Fruit fly (Drosophila melanogaster) whole organism, embryonic: ENCODE results near the gene Rbcn-3B.
A peak's percentile ranks its signal among the peaks of the same experiment; 100 is the strongest.

ENCODE experiments used
- Atf3 ChIP-seq: fragments of 200-800 bp; sonication (Bioruptor generic); optimal IDR thresholded peaks from 3 replicates; lab custom pipeline; 2016; ENCODE audit warnings: missing biosample characterization, missing genetic modification characterization
- BEAF-32 ChIP-seq: fragments of 200-800 bp; sonication (Bioruptor generic); optimal IDR thresholded peaks from 3 replicates; lab custom pipeline; 2017; ENCODE audit warnings: missing biosample characterization, missing genetic modification characterization, mild to moderate bottlenecking, moderate library complexity, missing genetic modification reagents
- CG10147 ChIP-seq: fragments of 200-800 bp; sonication (Bioruptor generic); optimal IDR thresholded peaks from 2 replicates; lab custom pipeline; 2019; ENCODE audit warnings: missing biosample characterization, mild to moderate bottlenecking, missing genetic modification characterization, moderate library complexity
- CG10267 ChIP-seq: fragments of 200-800 bp; sonication (Bioruptor generic); optimal IDR thresholded peaks from 2 replicates; lab custom pipeline; 2018; ENCODE audit warnings: missing biosample characterization, mild to moderate bottlenecking, missing genetic modification characterization, moderate library complexity
- CG12071 ChIP-seq: fragments of 200-800 bp; sonication (Bioruptor generic); optimal IDR thresholded peaks from 3 replicates; lab custom pipeline; 2018; ENCODE audit warnings: missing biosample characterization, mild to moderate bottlenecking, missing genetic modification characterization
- CG12104 ChIP-seq: fragments of 200-800 bp; sonication (Bioruptor generic); optimal IDR thresholded peaks from 3 replicates; lab custom pipeline; 2016; ENCODE audit warnings: missing biosample characterization, missing genetic modification characterization
- CG12659 ChIP-seq: fragments of 200-800 bp; sonication (Bioruptor generic); optimal IDR thresholded peaks from 3 replicates; lab custom pipeline; 2017; ENCODE audit warnings: mild to moderate bottlenecking, missing biosample characterization, missing genetic modification reagents, missing genetic modification characterization
- CG13287 ChIP-seq: fragments of 200-800 bp; sonication (Bioruptor generic); IDR thresholded peaks from 2 replicates; pipeline ENCODE4 v1.3.6; 2022; ENCODE audit warnings: missing biosample characterization, missing genetic modification characterization; ENCODE audit not compliant: partially characterized antibody
- CG14710 ChIP-seq: fragments of 200-800 bp; sonication (Bioruptor generic); optimal IDR thresholded peaks from 3 replicates; lab custom pipeline; 2019; ENCODE audit warnings: missing biosample characterization, mild to moderate bottlenecking, missing genetic modification characterization, moderate library complexity
- CG15073 ChIP-seq: fragments of 200-800 bp; sonication (Bioruptor generic); optimal IDR thresholded peaks from 2 replicates; lab custom pipeline; 2016; ENCODE audit warnings: missing biosample characterization, missing genetic modification characterization
- CG15514 ChIP-seq: fragments of 200-800 bp; sonication (Bioruptor generic); optimal IDR thresholded peaks from 3 replicates; lab custom pipeline; 2017; ENCODE audit warnings: missing biosample characterization, missing genetic modification characterization, mild to moderate bottlenecking, moderate library complexity, missing genetic modification reagents
- CG17186 ChIP-seq: fragments of 200-800 bp; sonication (Bioruptor generic); optimal IDR thresholded peaks from 3 replicates; lab custom pipeline; 2017; ENCODE audit warnings: missing biosample characterization, missing genetic modification reagents, missing genetic modification characterization
- CG2116 ChIP-seq: fragments of 200-800 bp; sonication (Bioruptor generic); optimal IDR thresholded peaks from 3 replicates; lab custom pipeline; 2018; ENCODE audit warnings: missing biosample characterization, mild to moderate bottlenecking, missing genetic modification characterization
- CG2120 ChIP-seq: fragments of 200-800 bp; sonication (Bioruptor generic); optimal IDR thresholded peaks from 3 replicates; lab custom pipeline; 2016; ENCODE audit warnings: missing biosample characterization, missing genetic modification characterization
- CG2199 ChIP-seq: fragments of 200-800 bp; sonication (Bioruptor generic); IDR thresholded peaks from 3 replicates; pipeline ENCODE4 v1.3.6; 2022; ENCODE audit warnings: missing biosample characterization, missing genetic modification characterization
- CG30403 ChIP-seq: fragments of 200-800 bp; sonication (Bioruptor generic); optimal IDR thresholded peaks from 3 replicates; lab custom pipeline; 2016; ENCODE audit warnings: missing biosample characterization, missing genetic modification characterization
- CG4820 ChIP-seq: fragments of 200-800 bp; sonication (Bioruptor generic); optimal IDR thresholded peaks from 3 replicates; lab custom pipeline; 2016; ENCODE audit warnings: missing biosample characterization, missing genetic modification characterization
- CG6683 ChIP-seq: fragments of 200-800 bp; sonication (Bioruptor generic); optimal IDR thresholded peaks from 2 replicates; lab custom pipeline; 2017; ENCODE audit warnings: missing biosample characterization, mild to moderate bottlenecking, missing genetic modification characterization, missing genetic modification reagents
- CG9932 ChIP-seq: fragments of 200-800 bp; sonication (Bioruptor generic); IDR thresholded peaks from 2 replicates; pipeline ENCODE4 v1.3.6; 2022; ENCODE audit warnings: missing biosample characterization, missing genetic modification characterization
- CoRest ChIP-seq: fragments of 200-800 bp; sonication (Bioruptor generic); optimal IDR thresholded peaks from 3 replicates; lab custom pipeline; 2018; ENCODE audit warnings: missing biosample characterization, mild to moderate bottlenecking, missing genetic modification characterization, moderate library complexity
- Dll ChIP-seq: fragments of 200-800 bp; sonication (Bioruptor generic); IDR thresholded peaks from 4 replicates; pipeline ENCODE4 v1.3.6; 2022; ENCODE audit warnings: missing biosample characterization, missing genetic modification characterization; ENCODE audit not compliant: partially characterized antibody
- Dp ChIP-seq: fragments of 200-800 bp; sonication (Bioruptor generic); optimal IDR thresholded peaks from 2 replicates; lab custom pipeline; 2018; ENCODE audit warnings: missing biosample characterization, mild to moderate bottlenecking, missing genetic modification characterization, moderate library complexity
- Dref ChIP-seq: fragments of 200-800 bp; sonication (Bioruptor generic); IDR thresholded peaks from 2 replicates; pipeline ENCODE4 v1.3.6; 2022; ENCODE audit warnings: missing biosample characterization, missing genetic modification characterization
- E2f2 ChIP-seq: fragments of 200-800 bp; sonication (Bioruptor generic); IDR thresholded peaks from 2 replicates; pipeline ENCODE4 v1.3.6; 2022; ENCODE audit warnings: missing biosample characterization, missing genetic modification characterization
- Ets65A ChIP-seq: fragments of 200-800 bp; sonication (Bioruptor generic); peaks from one replicate; lab custom pipeline; 2016; ENCODE audit warnings: missing biosample characterization, missing genetic modification characterization
- H2.0 ChIP-seq: fragments of 200-800 bp; sonication (Bioruptor generic); IDR thresholded peaks from 2 replicates; pipeline ENCODE4 v1.3.6; 2022; ENCODE audit warnings: missing biosample characterization, missing genetic modification characterization
- HLH3B ChIP-seq: fragments of 200-800 bp; sonication (Bioruptor generic); IDR thresholded peaks from 2 replicates; pipeline ENCODE4 v1.3.6; 2022; ENCODE audit warnings: missing biosample characterization, missing genetic modification characterization
- HLH4C ChIP-seq: fragments of 200-800 bp; sonication (Bioruptor generic); IDR thresholded peaks from 3 replicates; pipeline ENCODE4 v1.3.6; 2022; ENCODE audit warnings: missing biosample characterization, missing genetic modification characterization; ENCODE audit not compliant: partially characterized antibody
- Hey ChIP-seq: fragments of 200-800 bp; sonication (Bioruptor generic); optimal IDR thresholded peaks from 3 replicates; lab custom pipeline; 2018; ENCODE audit warnings: missing biosample characterization, mild to moderate bottlenecking, missing genetic modification characterization
- Hr51 ChIP-seq, 2 experiments: fragments of 200-800 bp; sonication (Bioruptor generic); optimal IDR thresholded peaks; 2 replicates in 1 of 2; 3 replicates in 1 of 2; lab custom pipeline; 2016 to 2018; ENCODE audit warnings: missing biosample characterization in 2 of 2, missing genetic modification characterization in 2 of 2, mild to moderate bottlenecking in 1 of 2, moderate library complexity in 1 of 2
- Med ChIP-seq: fragments of 200-800 bp; sonication (Bioruptor generic); peaks from one replicate; lab custom pipeline; 2016; ENCODE audit warnings: missing biosample characterization, missing genetic modification characterization, mild to moderate bottlenecking, inconsistent platforms, moderate library complexity
- Sry-δ ChIP-seq: fragments of 200-800 bp; sonication (Bioruptor generic); optimal IDR thresholded peaks from 2 replicates; lab custom pipeline; 2016; ENCODE audit warnings: missing biosample characterization, missing genetic modification characterization
- ato ChIP-seq: fragments of 200-800 bp; sonication (Bioruptor generic); IDR thresholded peaks from 2 replicates; pipeline ENCODE4 v1.3.6; 2022; ENCODE audit warnings: missing biosample characterization, missing genetic modification characterization; ENCODE audit not compliant: partially characterized antibody
- jumu ChIP-seq: fragments of 200-800 bp; sonication (Bioruptor generic); optimal IDR thresholded peaks from 3 replicates; lab custom pipeline; 2016; ENCODE audit warnings: missing biosample characterization, missing genetic modification characterization
- lilli ChIP-seq: fragments of 200-800 bp; sonication (Bioruptor generic); optimal IDR thresholded peaks from 3 replicates; lab custom pipeline; 2016; ENCODE audit warnings: missing biosample characterization, missing genetic modification characterization
- nerfin-2 ChIP-seq: fragments of 200-800 bp; sonication (Bioruptor generic); IDR thresholded peaks from 2 replicates; pipeline ENCODE4 v1.3.6; 2022; ENCODE audit warnings: missing biosample characterization, missing genetic modification characterization; ENCODE audit not compliant: partially characterized antibody
- pb ChIP-seq: fragments of 200-800 bp; sonication (Bioruptor generic); optimal IDR thresholded peaks from 3 replicates; lab custom pipeline; 2016; ENCODE audit warnings: missing biosample characterization, missing genetic modification characterization
- row ChIP-seq: fragments of 200-800 bp; sonication (Bioruptor generic); IDR thresholded peaks from 3 replicates; pipeline ENCODE4 v1.3.6; 2022; ENCODE audit warnings: missing biosample characterization, missing genetic modification characterization
- sens ChIP-seq: fragments of 200-800 bp; sonication (Bioruptor generic); peaks from one replicate; lab custom pipeline; 2016; ENCODE audit warnings: missing biosample characterization, missing genetic modification characterization
- unc-4 ChIP-seq: fragments of 200-800 bp; sonication (Bioruptor generic); IDR thresholded peaks from 2 replicates; pipeline ENCODE4 v1.3.6; 2022; ENCODE audit warnings: missing biosample characterization, missing genetic modification characterization; ENCODE audit not compliant: partially characterized antibody
- zfh2 ChIP-seq: fragments of 200-800 bp; sonication (Bioruptor generic); optimal IDR thresholded peaks from 2 replicates; lab custom pipeline; 2016; ENCODE audit warnings: missing biosample characterization, missing genetic modification characterization

Rbcn-3B gene

dm6 chrX:1900123-1900818, 8.4 kb upstream of the Rbcn-3B start, which contains the start of gene arm (continued):
- TF ChIP-seq CG17186 (GFP tag; lab: Kevin White, UChicago) = peak; percentile 61
- 0 out of 2 replicates have a peak, but pooled peaks have one; percentile 42 for TF ChIP-seq CG9932 (GFP tag; lab: Robert Waterston, UW)
- peak; percentile 26 for TF ChIP-seq CG4820 (GFP tag; lab: Kevin White, UChicago)
- peak; percentile 53 for TF ChIP-seq Ets65A (GFP tag; lab: Kevin White, UChicago)
- no peak; the same call in 1 of the 2 replicates for TF ChIP-seq CG13287 (GFP tag; lab: Robert Waterston, UW)
- TF ChIP-seq CG6683 (GFP tag; lab: Kevin White, UChicago) = no peak
- TF ChIP-seq jumu (GFP tag; lab: Kevin White, UChicago) = peak; percentile 10
- TF ChIP-seq row (GFP tag; lab: Robert Waterston, UW) = peak; percentile 38; the same call in 2 of the 3 replicates
- peak; percentile 19 for TF ChIP-seq CG10267 (tag; lab: Kevin White, UChicago)
- peak; percentile 20 for TF ChIP-seq Med (GFP tag; lab: Kevin White, UChicago)
- TF ChIP-seq Sry-δ (GFP tag; lab: Kevin White, UChicago) = peak; percentile 77
- TF ChIP-seq CG12659 (GFP tag; lab: Kevin White, UChicago) = peak; percentile 6
- TF ChIP-seq CG2116 (GFP tag; lab: Kevin White, UChicago) = peak; percentile 11
- peak; percentile 6 for TF ChIP-seq CG14710 (tag; lab: Kevin White, UChicago)
- peak; percentile 43 for TF ChIP-seq CG2120 (GFP tag; lab: Kevin White, UChicago)
- TF ChIP-seq lilli (GFP tag; lab: Kevin White, UChicago) = peak; percentile 11
- TF ChIP-seq Dref (GFP tag; lab: Robert Waterston, UW) = peak; percentile 65
- TF ChIP-seq CG15514 = peak; percentile 11
- TF ChIP-seq H2.0 = no peak
- TF ChIP-seq unc-4 (GFP tag; lab: Robert Waterston, UW) = no peak
- no peak for TF ChIP-seq CG12104
- no peak for TF ChIP-seq HLH3B (GFP tag; lab: Robert Waterston, UW)
- TF ChIP-seq Hr51 (GFP tag; optimal IDR thresholded peaks at IDR 0.05; lab: Kevin White, UChicago) = no peak
- TF ChIP-seq CG30403 (GFP tag; lab: Kevin White, UChicago) = peak; percentile 21
- peak; percentile 61 for TF ChIP-seq sens (GFP tag; lab: Kevin White, UChicago)
- TF ChIP-seq BEAF-32 = peak; percentile 56
- TF ChIP-seq CG12071 (GFP tag; lab: Kevin White, UChicago) = no peak
- no peak for TF ChIP-seq pb
- 0 out of 4 replicates have a peak, but pooled peaks have one; percentile 35 for TF ChIP-seq Dll (GFP tag; lab: Robert Waterston, UW)
- TF ChIP-seq zfh2 (GFP tag; lab: Kevin White, UChicago) = peak; percentile 2
- TF ChIP-seq CoRest = peak; percentile 4
- TF ChIP-seq Hey (tag; lab: Kevin White, UChicago) = no peak
- TF ChIP-seq E2f2 = peak; percentile 85
- TF ChIP-seq Atf3 (GFP tag; lab: Kevin White, UChicago) = no peak
- TF ChIP-seq nerfin-2 (GFP tag; lab: Robert Waterston, UW) = no peak
- TF ChIP-seq CG10147 (GFP tag; lab: Kevin White, UChicago) = no peak
- TF ChIP-seq Dp (GFP tag; lab: Kevin White, UChicago) = peak; percentile 82
- no peak for TF ChIP-seq CG2199 (GFP tag; lab: Robert Waterston, UW)
- TF ChIP-seq ato (GFP tag; lab: Robert Waterston, UW) = no peak
- peak; percentile 26; the same call in 1 of the 3 replicates for TF ChIP-seq HLH4C (GFP tag; lab: Robert Waterston, UW)
- TF ChIP-seq CG15073 (GFP tag; lab: Kevin White, UChicago) = no peak
